Fruit fly (Drosophila melanogaster): Measurements from ENCODE around the gene CG3847.
A peak's percentile ranks its signal among the peaks of the same experiment; 100 is the strongest.

Gene CG3847

DNA sequence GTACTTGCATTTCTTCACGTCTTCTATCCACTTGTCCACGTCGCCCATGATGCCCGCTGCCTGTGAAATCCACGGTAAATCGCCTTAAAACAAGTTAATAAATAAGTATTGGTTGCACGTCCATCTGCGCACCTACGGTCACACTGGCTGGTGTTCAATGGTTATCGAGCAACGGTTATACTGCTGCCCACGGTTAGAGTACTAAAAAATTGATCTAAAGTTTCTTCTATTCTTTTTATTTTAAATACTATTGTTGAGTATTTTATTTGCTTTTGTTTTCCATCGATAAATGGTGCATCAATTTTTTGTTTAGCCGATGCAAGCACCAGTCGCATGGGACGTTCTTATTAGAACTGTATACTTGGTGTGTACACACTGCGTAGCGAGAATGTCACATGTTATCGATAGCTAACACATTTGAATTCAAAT lies 25.9 kb downstream of the CG3847 start, which contains the start of gene PpV (continued):
- TF ChIP-seq da (GFP tag; optimal IDR thresholded peaks at IDR 0.05): no peak
- TF ChIP-seq CG11695 (GFP tag; IDR thresholded peaks at IDR 0.05): no peak
- peak; percentile 93 for TF ChIP-seq pzg (GFP tag; optimal IDR thresholded peaks at IDR 0.05)
- TF ChIP-seq CG15514 (GFP tag; optimal IDR thresholded peaks at IDR 0.05): peak; percentile 54
- peak; percentile 81 for TF ChIP-seq Abd-B (GFP tag; optimal IDR thresholded peaks at IDR 0.05)
- no peak for TF ChIP-seq tna (GFP tag; IDR thresholded peaks at IDR 0.05; ENCODE audit: partially characterized antibody)
- peak; percentile 81 for TF ChIP-seq CG4617 (GFP tag; optimal IDR thresholded peaks at IDR 0.05; ENCODE audit: borderline replicate concordance)
- TF ChIP-seq ac (GFP tag; optimal IDR thresholded peaks at IDR 0.05): no peak
- no peak for TF ChIP-seq CG10979 (tag; optimal IDR thresholded peaks at IDR 0.05)
- TF ChIP-seq gfzf (GFP tag; optimal IDR thresholded peaks at IDR 0.05): peak; percentile 84
- TF ChIP-seq CG9797 (GFP tag; optimal IDR thresholded peaks at IDR 0.05): peak; percentile 89
- no peak for TF ChIP-seq dan (GFP tag; IDR thresholded peaks at IDR 0.05)
- no peak for TF ChIP-seq caup (GFP tag; optimal IDR thresholded peaks at IDR 0.05; ENCODE audit: severe bottlenecking)
- peak; percentile 97 for TF ChIP-seq Dp (GFP tag; optimal IDR thresholded peaks at IDR 0.05)
- peak; percentile 52; the same call in 1 of the 3 replicates for TF ChIP-seq knrl (GFP tag; IDR thresholded peaks at IDR 0.05; ENCODE audit: partially characterized antibody)
- TF ChIP-seq jigr1 (GFP tag; IDR thresholded peaks at IDR 0.05): no peak
- no peak for TF ChIP-seq CG4424 (GFP tag; optimal IDR thresholded peaks at IDR 0.05)
- no peak for TF ChIP-seq corto (GFP tag; optimal IDR thresholded peaks at IDR 0.05)
- TF ChIP-seq vnd (GFP tag; IDR thresholded peaks at IDR 0.05; ENCODE audit: partially characterized antibody): no peak
- TF ChIP-seq MBD-R2 (GFP tag; IDR thresholded peaks at IDR 0.05): peak; percentile 67
- no peak for TF ChIP-seq shn (GFP tag; optimal IDR thresholded peaks at IDR 0.05)
- peak; percentile 50; the same call in 1 of the 2 replicates for TF ChIP-seq amos (GFP tag; IDR thresholded peaks at IDR 0.05; ENCODE audit: partially characterized antibody)
- no peak for TF ChIP-seq CG14014 (GFP tag; IDR thresholded peaks at IDR 0.05)
- TF ChIP-seq Aef1 (GFP tag; IDR thresholded peaks at IDR 0.05): no peak
- peak; percentile 32 for TF ChIP-seq CG11504 (tag; optimal IDR thresholded peaks at IDR 0.05)
- TF ChIP-seq CkIIα-i1 (GFP tag; IDR thresholded peaks at IDR 0.05): no peak
- no peak for TF ChIP-seq CG13123 (GFP tag; optimal IDR thresholded peaks at IDR 0.05)
- TF ChIP-seq CG8089 (GFP tag; optimal IDR thresholded peaks at IDR 0.05): no peak
- no peak for TF ChIP-seq CG10321 (GFP tag; IDR thresholded peaks at IDR 0.05)
- TF ChIP-seq CG2889 (GFP tag; IDR thresholded peaks at IDR 0.05): no peak
- TF ChIP-seq B-H2 (GFP tag; optimal IDR thresholded peaks at IDR 0.05): peak; percentile 18
- TF ChIP-seq Trl (optimal IDR thresholded peaks at IDR 0.05): no peak
- TF ChIP-seq Trl (GFP tag; optimal IDR thresholded peaks at IDR 0.05): no peak
- peak; percentile 86 for TF ChIP-seq Dref (GFP tag; IDR thresholded peaks at IDR 0.05)
- TF ChIP-seq unc-4 (GFP tag; IDR thresholded peaks at IDR 0.05; ENCODE audit: partially characterized antibody): peak; percentile 56; the same call in 1 of the 2 replicates
- TF ChIP-seq CG33213 (GFP tag; optimal IDR thresholded peaks at IDR 0.05): peak; percentile 39
- TF ChIP-seq CG18599 (GFP tag; optimal IDR thresholded peaks at IDR 0.05): peak; percentile 37
- peak; percentile 50 for TF ChIP-seq HmgZ (tag; optimal IDR thresholded peaks at IDR 0.05)
- TF ChIP-seq CG32532 (GFP tag; IDR thresholded peaks at IDR 0.05): no peak
- peak; percentile 22 for TF ChIP-seq unpg (GFP tag; optimal IDR thresholded peaks at IDR 0.05)
- no peak for TF ChIP-seq CG11723 (GFP tag; optimal IDR thresholded peaks at IDR 0.05)
- TF ChIP-seq CG31441 (GFP tag; IDR thresholded peaks at IDR 0.05): peak; percentile 31; the same call in 1 of the 2 replicates
- TF ChIP-seq CG11398 (GFP tag; optimal IDR thresholded peaks at IDR 0.05): no peak
- TF ChIP-seq Rx (GFP tag; IDR thresholded peaks at IDR 0.05): no peak
- TF ChIP-seq CG1024 (GFP tag; IDR thresholded peaks at IDR 0.05): no peak
- TF ChIP-seq HLH4C (GFP tag; IDR thresholded peaks at IDR 0.05; ENCODE audit: partially characterized antibody): 0 out of 3 replicates have a peak, but pooled peaks have one; percentile 31
- no peak for TF ChIP-seq hb (GFP tag; IDR thresholded peaks at IDR 0.05; ENCODE audit: partially characterized antibody)
- TF ChIP-seq CG5953 (GFP tag; IDR thresholded peaks at IDR 0.05): no peak
- TF ChIP-seq Nf-YC (tag; optimal IDR thresholded peaks at IDR 0.05): peak; percentile 37
- no peak for TF ChIP-seq wor (GFP tag; IDR thresholded peaks at IDR 0.05)
- TF ChIP-seq CG14441 (GFP tag; IDR thresholded peaks at IDR 0.05): no peak
